Fruit fly (Drosophila melanogaster) whole organism, wandering third instar larva: Measurements from ENCODE around the gene PH4alphaEFB.

Source experiments
- CG32264 ChIP-seq: fragments of 200-800 bp; sonication (Bioruptor generic); optimal IDR thresholded peaks from 2 replicates; lab custom pipeline; 2016; ENCODE audit warnings: missing biosample characterization, missing genetic modification characterization
- CG9705 ChIP-seq: fragments of 200-800 bp; sonication (Bioruptor generic); optimal IDR thresholded peaks from 2 replicates; lab custom pipeline; 2018; ENCODE audit warnings: missing biosample characterization, mild to moderate bottlenecking, missing genetic modification characterization
- CrebA ChIP-seq: fragments of 200-800 bp; sonication (Bioruptor generic); optimal IDR thresholded peaks from 2 replicates; lab custom pipeline; 2016; ENCODE audit warnings: missing biosample characterization, mild to moderate bottlenecking, missing genetic modification characterization, borderline replicate concordance
- HLH106 ChIP-seq: fragments of 200-800 bp; optimal IDR thresholded peaks from 3 replicates; lab custom pipeline; 2019; ENCODE audit warnings: missing biosample characterization, mild to moderate bottlenecking, missing genetic modification characterization, moderate library complexity
- Hnf4 ChIP-seq: fragments of 200-800 bp; sonication (Bioruptor generic); optimal IDR thresholded peaks from 2 replicates; lab custom pipeline; 2016; ENCODE audit warnings: missing biosample characterization, mild to moderate bottlenecking, missing genetic modification characterization
- Hr78 ChIP-seq: fragments of >200 bp; optimal IDR thresholded peaks from 2 replicates; lab custom pipeline; 2017; ENCODE audit warnings: missing biosample characterization, missing genetic modification characterization
- Hr83 ChIP-seq: fragments of 200-300 bp; sonication (Bioruptor generic); optimal IDR thresholded peaks from 2 replicates; lab custom pipeline; 2016; ENCODE audit warnings: missing biosample characterization, mild to moderate bottlenecking, missing genetic modification characterization, moderate library complexity; ENCODE audit not compliant: poor library complexity, severe bottlenecking
- Myc ChIP-seq: fragments of >200 bp; optimal IDR thresholded peaks from 2 replicates; lab custom pipeline; 2017
- OdsH ChIP-seq: fragments of 200-800 bp; sonication (Bioruptor generic); optimal IDR thresholded peaks from 2 replicates; lab custom pipeline; 2016; ENCODE audit warnings: missing biosample characterization, mild to moderate bottlenecking, missing genetic modification characterization
- Rel ChIP-seq, 2 experiments: fragments of 200-800 bp; sonication (Bioruptor generic) in 1 of 2; optimal IDR thresholded peaks; 2 replicates in 1 of 2; 3 replicates in 1 of 2; lab custom pipeline; 2016 to 2019; ENCODE audit warnings: mild to moderate bottlenecking in 2 of 2, missing biosample characterization in 2 of 2, missing genetic modification characterization in 2 of 2, moderate library complexity in 1 of 2
- Vsx2 ChIP-seq: fragments of 200-300, 225-300 bp; sonication (Bioruptor generic); optimal IDR thresholded peaks from 2 replicates; lab custom pipeline; 2018; ENCODE audit warnings: missing biosample characterization, missing genetic modification characterization; ENCODE audit not compliant: partially characterized antibody
- br ChIP-seq: fragments of 200-800 bp; sonication (Bioruptor generic); optimal IDR thresholded peaks from 2 replicates; lab custom pipeline; 2016; ENCODE audit warnings: missing biosample characterization, missing genetic modification characterization
- dl ChIP-seq, 2 experiments: fragments of 175-275, 200-275 bp in 1 of 2; fragments of 200-275 bp in 1 of 2; sonication (Bioruptor generic); optimal IDR thresholded peaks; lab custom pipeline; 2018; ENCODE audit warnings: mild to moderate bottlenecking in 2 of 2, missing biosample characterization in 2 of 2, missing genetic modification characterization in 2 of 2, moderate library complexity in 2 of 2; ENCODE audit not compliant: partially characterized antibody in 2 of 2, insufficient read depth in 1 of 2
- dmrt93B ChIP-seq: fragments of 200-800 bp; sonication (Bioruptor generic); optimal IDR thresholded peaks from 2 replicates; lab custom pipeline; 2018; ENCODE audit warnings: missing biosample characterization, mild to moderate bottlenecking, missing genetic modification characterization
- dsf ChIP-seq: sonication (Bioruptor generic); optimal IDR thresholded peaks from 2 replicates; lab custom pipeline; 2016; ENCODE audit warnings: missing biosample characterization, missing genetic modification characterization, borderline replicate concordance
- ey ChIP-seq: fragments of 200-800 bp; sonication (Bioruptor generic); optimal IDR thresholded peaks from 2 replicates; lab custom pipeline; 2016; ENCODE audit warnings: missing biosample characterization, missing genetic modification characterization
- fru ChIP-seq: fragments of 200-800 bp; sonication (Bioruptor generic); optimal IDR thresholded peaks from 3 replicates; lab custom pipeline; 2016; ENCODE audit warnings: missing biosample characterization, mild to moderate bottlenecking, missing genetic modification characterization
- h ChIP-seq: fragments of 200-800 bp; sonication (Bioruptor generic); optimal IDR thresholded peaks from 3 replicates; lab custom pipeline; 2016; ENCODE audit warnings: missing biosample characterization, mild to moderate bottlenecking, missing genetic modification characterization
- jim ChIP-seq: fragments of 175-275, 200-325 bp; sonication (Bioruptor generic); optimal IDR thresholded peaks from 2 replicates; lab custom pipeline; 2016; ENCODE audit warnings: missing biosample characterization, mild to moderate bottlenecking, missing genetic modification characterization
- lola ChIP-seq: fragments of >200 bp; optimal IDR thresholded peaks from 2 replicates; lab custom pipeline; 2017; ENCODE audit warnings: missing biosample characterization, missing genetic modification characterization
- psq ChIP-seq: fragments of 200-800 bp; sonication (Bioruptor generic); optimal IDR thresholded peaks from 3 replicates; lab custom pipeline; 2017; ENCODE audit warnings: missing biosample characterization, mild to moderate bottlenecking, missing genetic modification characterization, moderate library complexity
- rgr ChIP-seq: fragments of 200-800 bp; sonication (Bioruptor generic); optimal IDR thresholded peaks from 3 replicates; lab custom pipeline; 2016; ENCODE audit warnings: missing biosample characterization, mild to moderate bottlenecking, missing genetic modification characterization
- sage ChIP-seq: fragments of 200-800 bp; sonication (Bioruptor generic); optimal IDR thresholded peaks from 2 replicates; lab custom pipeline; 2016; ENCODE audit warnings: missing biosample characterization, mild to moderate bottlenecking, missing genetic modification characterization
- tai ChIP-seq: sonication (Bioruptor generic); optimal IDR thresholded peaks from 2 replicates; lab custom pipeline; 2016; ENCODE audit warnings: missing biosample characterization, missing genetic modification characterization

Gene PH4alphaEFB

DNA sequence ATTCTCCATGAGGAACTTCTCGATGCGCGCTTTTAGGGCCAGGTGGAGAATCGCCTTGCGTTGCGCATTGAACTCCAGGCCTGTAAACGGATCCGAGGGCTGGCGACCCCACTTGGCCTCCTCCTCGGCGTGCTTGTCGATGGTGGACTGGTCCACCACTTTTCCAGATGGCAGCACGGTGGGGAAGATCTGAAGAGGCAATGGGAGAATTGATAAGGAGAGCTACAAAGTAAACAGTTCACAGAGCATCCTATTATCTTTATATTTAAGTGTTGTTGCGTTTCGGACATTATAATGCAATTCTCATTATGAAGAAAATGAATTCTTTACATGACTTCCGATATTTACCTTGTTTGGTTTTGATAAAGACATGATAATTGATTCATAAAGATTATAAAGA lies 39.2 kb upstream of the PH4alphaEFB start:
- TF ChIP-seq dl (GFP tag; optimal IDR thresholded peaks at IDR 0.05; lab: Kevin White, UChicago; ENCODE audit: insufficient read depth in 1 of 2, partially characterized antibody in 2 of 2) (no peak), Hr78 (no peak), sage (GFP tag; lab: Kevin White, UChicago) (no peak), h (no peak), ey (GFP tag; lab: Kevin White, UChicago) (no peak), tai (GFP tag; lab: Kevin White, UChicago) (no peak), fru (GFP tag; lab: Kevin White, UChicago) (no peak), dsf (GFP tag; lab: Kevin White, UChicago) (no peak), CG32264 (no peak), Vsx2 (GFP tag; lab: Kevin White, UChicago) (no peak), Myc (lab: Kevin White, UChicago) (no peak)

- TF ChIP-seq OdsH (no peak), HLH106 (tag; lab: Kevin White, UChicago) (peak; percentile 3), rgr (GFP tag; lab: Kevin White, UChicago) (peak; percentile 13), jim (no peak), Hr83 (peak; percentile 25), Rel (GFP tag; optimal IDR thresholded peaks at IDR 0.05; lab: Kevin White, UChicago) (no peak), Rel (tag; optimal IDR thresholded peaks at IDR 0.05; lab: Kevin White, UChicago) (peak; percentile 63), fru (GFP tag; lab: Kevin White, UChicago) (no peak)
- TF ChIP-seq, all 38 proteins: peak for 4
These were observed 38.0 kb upstream of the PH4alphaEFB start, which contains the start of gene CG2218 for dm6 chr3R:30427805-30428359. CG2218 (minus strand) TSS chr3R:30428276.

DNA sequence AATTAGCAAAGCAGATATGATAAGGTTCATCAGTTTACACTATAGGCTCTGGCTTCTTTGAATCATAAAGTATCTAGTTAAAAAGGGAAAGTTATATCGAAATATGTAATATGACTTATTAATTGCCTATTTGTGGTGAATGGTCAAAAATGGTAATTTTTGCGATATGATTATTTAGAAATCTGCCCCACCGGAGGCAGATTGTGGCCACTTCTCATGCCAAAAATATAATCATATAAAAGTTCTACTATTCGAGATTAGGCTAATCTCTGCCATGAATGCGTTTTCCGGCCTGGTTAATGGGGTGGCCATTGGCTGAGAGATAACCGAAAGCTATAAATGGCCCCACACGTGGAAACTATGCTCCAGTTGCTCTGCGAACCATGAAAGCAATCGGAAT lies 37.4 kb upstream of the PH4alphaEFB start, which contains the start of gene CG15533:
Gene CG15533 (plus strand): TSS at position 362 of the 400 bp plus-strand sequence.
- TF ChIP-seq CG32264: no peak
- no peak for TF ChIP-seq Hnf4
- no peak for TF ChIP-seq sage (GFP tag; lab: Kevin White, UChicago)
- no peak for TF ChIP-seq CrebA (GFP tag; lab: Kevin White, UChicago)
- no peak for TF ChIP-seq Myc (lab: Kevin White, UChicago)
- TF ChIP-seq HLH106 (tag; lab: Kevin White, UChicago): no peak
- no peak for TF ChIP-seq fru (GFP tag; lab: Kevin White, UChicago)
- TF ChIP-seq, all 38 proteins: peak for 0

dm6 chr3R:30431258-30432114 lies 34.4 kb upstream of the PH4alphaEFB start, which contains the start of gene CG15534:
CG15534 (plus strand) TSS chr3R:30432064.
- TF ChIP-seq Vsx2 (GFP tag; lab: Kevin White, UChicago) (peak; percentile 88), Rel (GFP tag; optimal IDR thresholded peaks at IDR 0.05; lab: Kevin White, UChicago) (no peak), Rel (tag; optimal IDR thresholded peaks at IDR 0.05; lab: Kevin White, UChicago) (peak; percentile 30), OdsH (no peak)
- TF ChIP-seq, all 38 proteins: peak for 2

DNA sequence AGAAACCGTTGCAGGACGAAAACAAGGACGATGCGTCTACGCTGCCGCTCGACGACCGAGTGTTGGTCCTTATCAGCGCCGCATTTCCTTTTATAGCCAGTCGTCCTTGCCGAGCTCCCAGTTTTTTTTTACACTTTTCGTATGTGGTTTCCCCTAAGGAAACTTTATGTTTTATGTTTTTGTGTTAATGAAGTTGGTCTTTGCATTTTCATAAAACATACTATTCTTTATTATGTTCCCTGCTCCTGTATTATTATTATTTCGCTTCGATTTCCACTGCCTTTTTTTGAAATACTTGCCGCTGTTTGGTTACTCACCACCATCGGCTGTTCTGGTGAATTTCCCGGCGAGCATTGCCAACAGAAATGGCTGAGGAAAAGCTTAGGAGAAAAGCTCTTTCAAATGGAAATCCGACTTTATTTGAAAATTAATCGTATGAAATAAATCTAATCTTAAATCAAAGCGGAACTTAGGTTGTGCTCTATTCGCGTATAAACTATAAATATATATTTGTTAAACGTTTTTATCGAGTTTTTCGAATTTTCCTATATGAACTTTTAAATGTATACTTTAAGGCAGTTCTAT lies 22.2 kb upstream of the PH4alphaEFB start, which contains the start of gene CG15537:
Gene CG15537 (minus strand): TSS at position 51 of the 585 bp plus-strand sequence.
- TF ChIP-seq tai (GFP tag; lab: Kevin White, UChicago) (no peak), lola (GFP tag; lab: Kevin White, UChicago) (no peak), h (no peak), dmrt93B (GFP tag; lab: Kevin White, UChicago) (no peak), jim (no peak), HLH106 (tag; lab: Kevin White, UChicago) (no peak), psq (GFP tag; lab: Kevin White, UChicago) (no peak), OdsH (no peak), CG9705 (no peak)

- TF ChIP-seq OdsH: no peak
- TF ChIP-seq br (GFP tag; lab: Kevin White, UChicago): no peak
These were observed 20.9 kb upstream of the PH4alphaEFB start, which contains the start of gene Osi23 for dm6 chr3R:30444946-30445345. Osi23 (minus strand) TSS chr3R:30445046.
